Fruit fly (Drosophila melanogaster): ENCODE data around the gene rols.

DNA sequence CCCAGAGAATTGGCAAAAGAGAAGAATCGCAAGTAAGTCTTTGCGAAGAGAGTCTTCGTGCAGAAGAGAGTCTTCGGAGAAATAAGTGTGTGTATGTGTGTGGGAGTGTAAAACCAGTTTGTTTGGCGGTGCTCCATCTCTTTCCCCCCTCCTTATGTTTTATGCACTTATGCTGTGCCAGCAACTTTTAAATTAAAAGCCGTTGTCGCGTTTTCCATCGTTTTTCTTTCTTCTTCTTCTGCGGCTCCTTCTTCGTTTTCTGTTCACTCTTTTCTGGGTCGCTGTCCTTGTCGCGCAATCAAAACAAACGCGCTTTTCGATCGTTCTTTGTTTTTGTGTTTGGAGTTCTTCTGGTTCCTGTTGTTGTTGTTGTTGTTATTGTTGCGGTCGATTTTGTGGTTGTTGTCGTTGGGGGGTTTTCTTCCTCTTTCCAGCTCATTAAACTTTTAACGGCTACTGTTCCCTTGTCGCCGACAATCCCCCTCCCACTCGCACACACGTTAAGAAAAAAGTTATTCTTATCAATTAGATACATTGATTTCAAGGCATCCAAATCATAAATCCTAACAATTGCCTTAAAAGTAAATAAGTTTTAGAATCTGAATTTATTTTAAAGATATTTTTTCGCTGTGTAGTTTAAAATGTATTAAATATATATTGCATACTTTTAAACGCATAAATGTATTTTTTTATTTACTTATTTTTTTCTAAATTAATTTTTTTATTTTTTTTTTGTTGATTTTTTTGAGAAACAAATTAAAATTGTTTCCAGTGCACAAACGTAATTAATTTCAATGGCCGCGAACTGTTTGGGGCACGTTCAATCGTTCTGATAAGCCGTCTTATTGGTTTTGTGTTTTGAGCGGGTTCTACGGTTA, 46.7 kb upstream of the rols start:
- peak; percentile 77 for TF ChIP-seq Sox14 (GFP tag; optimal IDR thresholded peaks at IDR 0.05)
- TF ChIP-seq CG8319 (GFP tag; optimal IDR thresholded peaks at IDR 0.05), result peak; percentile 60
- peak; percentile 31 for TF ChIP-seq Ets21C (GFP tag; optimal IDR thresholded peaks at IDR 0.05)
- TF ChIP-seq net (GFP tag; optimal IDR thresholded peaks at IDR 0.05), result peak; percentile 79
- peak; percentile 78 for TF ChIP-seq CG3919 (GFP tag; optimal IDR thresholded peaks at IDR 0.05)
- peak; percentile 73 for TF ChIP-seq Blimp-1 (GFP tag; optimal IDR thresholded peaks at IDR 0.05)

Data from whole organism, prepupa.